Worm (Caenorhabditis elegans): ENCODE measurements around the gene C34D1.4.

- TF ChIP-seq daf-12 (tag; optimal IDR thresholded peaks at IDR 0.05) (no peak), zag-1 (tag; optimal IDR thresholded peaks at IDR 0.05) (no peak), nhr-76 (tag; optimal IDR thresholded peaks at IDR 0.05) (no peak), elt-2 (tag; optimal IDR thresholded peaks at IDR 0.05) (no peak), aly-2 (tag; optimal IDR thresholded peaks at IDR 0.05) (no peak), ceh-82 (tag; optimal IDR thresholded peaks at IDR 0.05) (no peak), unc-39 (tag; optimal IDR thresholded peaks at IDR 0.05) (no peak), lin-15B (tag; optimal IDR thresholded peaks at IDR 0.05) (no peak)
Measured at ce11 chrV:13235313-13235712, 23.8 kb downstream of the C34D1.4 start.

All from whole organism, L3 larva.